Worm (Caenorhabditis elegans): ENCODE data around the gene cyp-31A3.

The cyp-31A3 gene

ce11 chrIV:4725478-4725920 lies 35.4 kb upstream of the cyp-31A3 start:
- TF ChIP-seq unc-120 (tag; optimal IDR thresholded peaks at IDR 0.05; ENCODE audit: poor library complexity, severe bottlenecking) (peak; percentile 5), cnd-1 (tag; optimal IDR thresholded peaks at IDR 0.05) (peak; percentile 12), M03D4.4 (tag; optimal IDR thresholded peaks at IDR 0.05) (peak; percentile 21), sptf-1 (tag; optimal IDR thresholded peaks at IDR 0.05) (peak; percentile 44), ces-1 (GFP tag; optimal IDR thresholded peaks at IDR 0.05) (peak; percentile 48), nhr-237 (tag; optimal IDR thresholded peaks at IDR 0.05) (peak; percentile 77), lsy-2 (tag; optimal IDR thresholded peaks at IDR 0.05) (peak; percentile 94), mep-1 (tag; optimal IDR thresholded peaks at IDR 0.05) (peak; percentile 2)

ce11 chrIV:4727935-4728334 lies 32.9 kb upstream of the cyp-31A3 start:
- TF ChIP-seq sptf-1 (tag; optimal IDR thresholded peaks at IDR 0.05): peak; percentile 67
- TF ChIP-seq drap-1 (GFP tag; optimal IDR thresholded peaks at IDR 0.05): peak; percentile 53
- TF ChIP-seq ham-2 (GFP tag; optimal IDR thresholded peaks at IDR 0.05): peak; percentile 16
- TF ChIP-seq lsy-2 (tag; optimal IDR thresholded peaks at IDR 0.05): peak; percentile 94
- peak; percentile 51 for TF ChIP-seq nhr-237 (tag; optimal IDR thresholded peaks at IDR 0.05)
- TF ChIP-seq ces-1 (GFP tag; optimal IDR thresholded peaks at IDR 0.05): peak; percentile 36
- TF ChIP-seq cnd-1 (tag; optimal IDR thresholded peaks at IDR 0.05): peak; percentile 10

ce11 chrIV:4737258-4737657 lies 23.6 kb upstream of the cyp-31A3 start, which contains the start of gene fbxb-78:
Gene fbxb-78, plus strand, starts transcription at chrIV:4737558.
- TF ChIP-seq unc-62 (GFP tag; optimal IDR thresholded peaks at IDR 0.05) (no peak), sptf-1 (tag; optimal IDR thresholded peaks at IDR 0.05) (no peak), mab-5 (tag; optimal IDR thresholded peaks at IDR 0.05) (no peak), elt-1 (tag; optimal IDR thresholded peaks at IDR 0.05; ENCODE audit: borderline replicate concordance, insufficient read depth) (no peak), ceh-43 (GFP tag; optimal IDR thresholded peaks at IDR 0.05) (no peak), nhr-237 (tag; optimal IDR thresholded peaks at IDR 0.05) (no peak), tbx-8 (GFP tag; optimal IDR thresholded peaks at IDR 0.05) (no peak), lsy-2 (tag; optimal IDR thresholded peaks at IDR 0.05) (no peak)

ce11 chrIV:4742480-4742879 lies 18.4 kb upstream of the cyp-31A3 start:
- TF ChIP-seq M03D4.4 (tag; optimal IDR thresholded peaks at IDR 0.05) (no peak), unc-39 (tag; optimal IDR thresholded peaks at IDR 0.05) (no peak), ztf-11 (tag; optimal IDR thresholded peaks at IDR 0.05) (no peak), mep-1 (tag; optimal IDR thresholded peaks at IDR 0.05) (no peak), ces-1 (GFP tag; optimal IDR thresholded peaks at IDR 0.05) (no peak)

ce11 chrIV:4744167-4744566 lies 16.7 kb upstream of the cyp-31A3 start, which contains the start of gene hoe-1:
Gene hoe-1, minus strand, starts transcription at chrIV:4744267.
- TF ChIP-seq ces-1 (GFP tag; optimal IDR thresholded peaks at IDR 0.05): no peak
- TF ChIP-seq unc-39 (tag; optimal IDR thresholded peaks at IDR 0.05): no peak
- no peak for TF ChIP-seq elt-1 (tag; optimal IDR thresholded peaks at IDR 0.05; ENCODE audit: borderline replicate concordance, insufficient read depth)
- no peak for TF ChIP-seq mab-5 (tag; optimal IDR thresholded peaks at IDR 0.05)
- TF ChIP-seq bed-3 (GFP tag; optimal IDR thresholded peaks at IDR 0.05): no peak
- TF ChIP-seq elt-3 (tag; optimal IDR thresholded peaks at IDR 0.05): no peak
- no peak for TF ChIP-seq unc-62 (GFP tag; optimal IDR thresholded peaks at IDR 0.05)
- TF ChIP-seq M03D4.4 (tag; optimal IDR thresholded peaks at IDR 0.05): no peak
- no peak for TF ChIP-seq mls-2 (tag; optimal IDR thresholded peaks at IDR 0.05)
- no peak for TF ChIP-seq flh-1 (GFP tag; optimal IDR thresholded peaks at IDR 0.05)
- no peak for TF ChIP-seq ham-2 (GFP tag; optimal IDR thresholded peaks at IDR 0.05)
- TF ChIP-seq pha-4 (tag; optimal IDR thresholded peaks at IDR 0.05): no peak

ce11 chrIV:4745422-4745821 lies 15.4 kb upstream of the cyp-31A3 start, which contains the start of gene timm-17B.1:
Gene timm-17B.1, minus strand, starts transcription at chrIV:4745492.
- TF ChIP-seq cnd-1 (tag; optimal IDR thresholded peaks at IDR 0.05): no peak
- TF ChIP-seq ceh-83 (GFP tag; optimal IDR thresholded peaks at IDR 0.05): no peak
- TF ChIP-seq unc-62 (GFP tag; optimal IDR thresholded peaks at IDR 0.05): no peak
- no peak for TF ChIP-seq nhr-28 (tag; optimal IDR thresholded peaks at IDR 0.05)
- peak; percentile 68 for TF ChIP-seq mep-1 (tag; optimal IDR thresholded peaks at IDR 0.05)
- no peak for TF ChIP-seq hlh-1 (tag; optimal IDR thresholded peaks at IDR 0.05)
- TF ChIP-seq nhr-237 (tag; optimal IDR thresholded peaks at IDR 0.05): peak; percentile 33
- no peak for TF ChIP-seq unc-39 (tag; optimal IDR thresholded peaks at IDR 0.05)
- TF ChIP-seq unc-120 (tag; optimal IDR thresholded peaks at IDR 0.05; ENCODE audit: poor library complexity, severe bottlenecking): no peak
- TF ChIP-seq flh-1 (GFP tag; optimal IDR thresholded peaks at IDR 0.05): no peak
- no peak for TF ChIP-seq elt-3 (tag; optimal IDR thresholded peaks at IDR 0.05)
- TF ChIP-seq lin-13 (tag; optimal IDR thresholded peaks at IDR 0.05): peak; percentile 68
- TF ChIP-seq nhr-2 (tag; optimal IDR thresholded peaks at IDR 0.05): no peak
- TF ChIP-seq M03D4.4 (tag; optimal IDR thresholded peaks at IDR 0.05): no peak
- no peak for TF ChIP-seq blmp-1 (tag; optimal IDR thresholded peaks at IDR 0.05)
- TF ChIP-seq mls-2 (tag; optimal IDR thresholded peaks at IDR 0.05): no peak
- TF ChIP-seq zip-8 (tag; optimal IDR thresholded peaks at IDR 0.05): no peak
- no peak for TF ChIP-seq ztf-11 (tag; optimal IDR thresholded peaks at IDR 0.05)
- TF ChIP-seq ceh-43 (GFP tag; optimal IDR thresholded peaks at IDR 0.05): no peak
- peak; percentile 49 for TF ChIP-seq ces-1 (GFP tag; optimal IDR thresholded peaks at IDR 0.05)
- TF ChIP-seq ham-2 (GFP tag; optimal IDR thresholded peaks at IDR 0.05): no peak
- TF ChIP-seq lsy-2 (tag; optimal IDR thresholded peaks at IDR 0.05): peak; percentile 83
- TF ChIP-seq ceh-39 (tag; optimal IDR thresholded peaks at IDR 0.05): no peak
- TF ChIP-seq lin-32 (GFP tag; optimal IDR thresholded peaks at IDR 0.05): no peak
- TF ChIP-seq snpc-4 (tag; optimal IDR thresholded peaks at IDR 0.05): no peak
- no peak for TF ChIP-seq sptf-1 (tag; optimal IDR thresholded peaks at IDR 0.05)
- TF ChIP-seq nhr-76 (tag; optimal IDR thresholded peaks at IDR 0.05): no peak
- TF ChIP-seq tbx-8 (GFP tag; optimal IDR thresholded peaks at IDR 0.05): no peak
- peak; percentile 1 for TF ChIP-seq pha-4 (tag; optimal IDR thresholded peaks at IDR 0.05)
- TF ChIP-seq drap-1 (GFP tag; optimal IDR thresholded peaks at IDR 0.05): no peak
- no peak for TF ChIP-seq elt-1 (tag; optimal IDR thresholded peaks at IDR 0.05; ENCODE audit: borderline replicate concordance, insufficient read depth)
- no peak for TF ChIP-seq mab-5 (tag; optimal IDR thresholded peaks at IDR 0.05)
- no peak for TF ChIP-seq bed-3 (GFP tag; optimal IDR thresholded peaks at IDR 0.05)
- TF ChIP-seq nhr-12 (tag; optimal IDR thresholded peaks at IDR 0.05): no peak

Measured in whole organism, mixed stage, embryonic.